Worm (Caenorhabditis elegans): ENCODE measurements around the gene W04G3.13.

- TF ChIP-seq tra-4 (tag; optimal IDR thresholded peaks at IDR 0.05) (no peak), ama-1 (optimal IDR thresholded peaks at IDR 0.05) (no peak), sea-1 (GFP tag; conservative IDR thresholded peaks at IDR 0.05) (no peak), scrt-1 (GFP tag; IDR thresholded peaks at IDR 0.05) (no peak), hmg-4 (GFP tag; optimal IDR thresholded peaks at IDR 0.05) (no peak), hnd-1 (tag; optimal IDR thresholded peaks at IDR 0.05) (no peak), flt-1 (GFP tag; IDR thresholded peaks at IDR 0.05) (no peak), ceh-36 (tag; optimal IDR thresholded peaks at IDR 0.05) (no peak)
Measured at ce11 chrX:11067256-11067655, 12.3 kb downstream of the W04G3.13 start.

All from whole organism, early embryonic.